Worm (Caenorhabditis elegans) whole organism, L2 larva: ENCODE data around the gene R52.4.

Source experiments
- blmp-1 ChIP-seq: sonication (generic microtip); optimal IDR thresholded peaks from 2 replicates; lab custom pipeline; 2017; ENCODE audit warnings: missing genetic modification characterization, mild to moderate bottlenecking, missing compliant biosample characterization, antibody characterized with exemption, moderate library complexity; ENCODE audit not compliant: insufficient read depth
- dmd-4 ChIP-seq: sonication (generic microtip); optimal IDR thresholded peaks from 2 replicates; lab custom pipeline; 2017; ENCODE audit warnings: missing biosample characterization, missing genetic modification characterization
- nhr-11 ChIP-seq: fragments of 150-350 bp; optimal IDR thresholded peaks from 2 replicates; lab custom pipeline; 2014; ENCODE audit warnings: missing biosample characterization, missing genetic modification characterization
- nhr-237 ChIP-seq: fragments of 150-350 bp; optimal IDR thresholded peaks from 2 replicates; lab custom pipeline; 2014; ENCODE audit warnings: missing biosample characterization, missing genetic modification characterization
- snpc-4 ChIP-seq: fragments of 150-350 bp; optimal IDR thresholded peaks from 2 replicates; lab custom pipeline; 2014; ENCODE audit warnings: missing biosample characterization, missing genetic modification characterization
- unc-39 ChIP-seq: fragments of 150-350 bp; optimal IDR thresholded peaks from 2 replicates; lab custom pipeline; 2014; ENCODE audit warnings: missing biosample characterization, missing genetic modification characterization
- unc-62 ChIP-seq: fragments of 150-350 bp; optimal IDR thresholded peaks from 2 replicates; lab custom pipeline; 2014; ENCODE audit warnings: missing biosample characterization, missing genetic modification reagents, missing genetic modification characterization

DNA sequence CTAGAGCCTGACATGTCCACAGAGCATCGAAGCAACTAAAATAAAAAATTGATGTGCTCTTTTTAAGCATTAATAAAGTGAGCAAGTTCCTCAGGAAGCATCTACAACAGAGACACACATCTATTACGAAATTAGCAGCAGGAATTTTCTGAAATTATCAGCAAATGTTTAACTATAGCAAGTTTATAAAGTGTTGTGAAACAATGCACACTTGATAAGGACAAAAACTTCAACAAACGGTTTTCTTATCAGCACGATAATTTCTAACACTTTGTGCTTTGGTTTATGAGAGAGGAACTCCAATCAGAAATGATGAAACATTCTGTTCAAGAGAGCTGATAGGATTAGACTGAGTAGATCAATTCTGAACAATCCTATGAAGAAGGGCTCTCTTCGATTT is 17.6 kb downstream of the R52.4 start, which contains the start of gene trpl-5:
- TF ChIP-seq unc-39 (tag; lab: Kevin White, UChicago), result no peak
- TF ChIP-seq unc-62 (GFP tag; lab: Kevin White, UChicago), result no peak
- no peak for TF ChIP-seq snpc-4 (tag; lab: Kevin White, UChicago)
- TF ChIP-seq nhr-11 (tag; lab: Kevin White, UChicago), result no peak
- TF ChIP-seq blmp-1 (tag; lab: Kevin White, UChicago), result no peak
- no peak for TF ChIP-seq dmd-4 (tag; lab: Kevin White, UChicago)
- TF ChIP-seq nhr-237, result no peak
